Fruit fly (Drosophila melanogaster) whole organism, prepupa: ENCODE results near the gene orb.

ENCODE experiments used
- CG11762 ChIP-seq: fragments of 200-800 bp; sonication (Bioruptor generic); optimal IDR thresholded peaks from 3 replicates; lab custom pipeline; 2016; ENCODE audit warnings: missing biosample characterization, missing genetic modification characterization; ENCODE audit not compliant: insufficient read depth
- CG11902 ChIP-seq: fragments of 200-800 bp; sonication (Bioruptor generic); optimal IDR thresholded peaks from 3 replicates; lab custom pipeline; 2016; ENCODE audit warnings: missing biosample characterization, missing genetic modification characterization
- CG15336 ChIP-seq: fragments of 200-800 bp; sonication (Bioruptor generic); IDR thresholded peaks from 2 replicates; pipeline ENCODE4 v1.3.6; 2022; ENCODE audit warnings: missing biosample characterization, missing genetic modification characterization
- CG9139 ChIP-seq: fragments of 200-800 bp; sonication (Bioruptor generic); optimal IDR thresholded peaks from 3 replicates; lab custom pipeline; 2017; ENCODE audit warnings: missing biosample characterization, mild to moderate bottlenecking, missing genetic modification characterization
- Eip75B ChIP-seq: fragments of 200-800 bp; sonication (Bioruptor generic); optimal IDR thresholded peaks from 3 replicates; lab custom pipeline; 2016; ENCODE audit warnings: missing biosample characterization, missing genetic modification characterization
- Ets21C ChIP-seq: fragments of 200-800 bp; sonication (Bioruptor generic); optimal IDR thresholded peaks from 3 replicates; lab custom pipeline; 2016; ENCODE audit warnings: missing biosample characterization, missing genetic modification characterization
- Gug ChIP-seq: fragments of 200-800 bp; sonication (Bioruptor generic); IDR thresholded peaks from 2 replicates; pipeline ENCODE4 v1.3.6; 2022; ENCODE audit warnings: missing biosample characterization, missing genetic modification characterization
- Hr39 ChIP-seq: fragments of 200-800 bp; sonication (Bioruptor generic); optimal IDR thresholded peaks from 2 replicates; lab custom pipeline; 2016; ENCODE audit warnings: missing biosample characterization, missing genetic modification characterization
- Hr4 ChIP-seq: fragments of 200-800 bp; sonication (Bioruptor generic); optimal IDR thresholded peaks from 3 replicates; lab custom pipeline; 2016; ENCODE audit warnings: missing biosample characterization, missing genetic modification characterization
- OdsH ChIP-seq: fragments of 200-800 bp; sonication (Bioruptor generic); optimal IDR thresholded peaks from 3 replicates; lab custom pipeline; 2016; ENCODE audit warnings: missing biosample characterization, missing genetic modification characterization
- Sox15 ChIP-seq: fragments of 200-800 bp; sonication (Bioruptor generic); optimal IDR thresholded peaks from 3 replicates; lab custom pipeline; 2016; ENCODE audit warnings: missing biosample characterization, missing genetic modification characterization
- topi ChIP-seq: fragments of 200-800 bp; sonication (Bioruptor generic); optimal IDR thresholded peaks from 3 replicates; lab custom pipeline; 2016; ENCODE audit warnings: missing biosample characterization, missing genetic modification characterization
- vri ChIP-seq: fragments of 200-800 bp; sonication (Bioruptor generic); optimal IDR thresholded peaks from 3 replicates; lab custom pipeline; 2016; ENCODE audit warnings: missing biosample characterization, mild to moderate bottlenecking, missing genetic modification characterization

DNA sequence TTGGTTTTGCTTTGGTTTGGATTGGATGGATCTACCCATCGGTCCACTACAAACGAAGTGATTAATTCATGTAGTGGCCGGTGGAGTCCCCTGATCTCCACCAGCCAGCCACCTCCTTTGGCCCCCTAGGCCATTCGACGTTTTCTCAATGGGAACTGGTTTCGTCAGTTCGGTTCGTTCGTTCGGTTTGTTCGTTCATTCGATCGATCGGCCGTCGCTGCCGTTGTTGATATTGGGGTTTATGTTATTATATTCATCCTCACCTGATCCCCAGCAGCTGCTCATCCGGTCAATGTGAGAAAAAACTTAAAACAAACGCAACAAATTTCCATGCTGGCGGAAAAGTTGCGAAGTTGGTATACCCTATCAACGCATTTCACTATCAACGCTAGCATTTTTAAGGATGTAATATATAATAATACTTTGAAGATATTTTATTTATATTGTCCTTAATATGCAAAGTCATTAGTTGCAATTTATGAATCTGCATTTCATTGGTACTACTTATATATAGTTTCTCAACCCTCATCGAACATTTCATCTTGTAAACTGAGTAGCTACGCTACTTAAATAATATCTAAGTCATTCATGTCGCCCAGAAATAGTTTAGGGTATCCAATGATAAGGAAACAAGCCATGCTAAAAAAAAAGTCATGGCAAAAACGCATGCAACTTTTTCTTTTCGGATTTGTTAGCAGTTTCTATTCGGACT, 43.1 kb upstream of the orb start:
- TF ChIP-seq Hr39 (GFP tag; lab: Kevin White, UChicago), result no peak
- TF ChIP-seq OdsH (GFP tag; lab: Kevin White, UChicago), result no peak
- no peak for TF ChIP-seq CG9139
- TF ChIP-seq Gug (GFP tag; lab: Robert Waterston, UW), result no peak
- no peak for TF ChIP-seq topi (GFP tag; lab: Kevin White, UChicago)
- TF ChIP-seq CG15336, result peak; percentile 27; the same call in 1 of the 2 replicates
- TF ChIP-seq Sox15 (GFP tag; lab: Kevin White, UChicago), result no peak
- no peak for TF ChIP-seq Eip75B
- TF ChIP-seq CG11902 (GFP tag; lab: Kevin White, UChicago), result no peak
- no peak for TF ChIP-seq vri (GFP tag; lab: Kevin White, UChicago)
- TF ChIP-seq Hr4, result peak; percentile 70
- TF ChIP-seq CG11762 (GFP tag; lab: Kevin White, UChicago), result no peak
- TF ChIP-seq Ets21C (GFP tag; lab: Kevin White, UChicago), result no peak
